Worm (Caenorhabditis elegans): ENCODE results near the gene srz-54.
"Not testable (repeated sequence)": the region's sequence is repeated elsewhere in the genome, so short reads cannot be mapped to it uniquely, and the experiment has no call there.

The srz-54 gene

ce11 chrV:16980368-16980767, at the start of gene srz-54:
Gene srz-54 (plus strand): TSS chrV:16980668.
- TF ChIP-seq dve-1 (tag; optimal IDR thresholded peaks at IDR 0.05) (no peak), dmd-4 (tag; optimal IDR thresholded peaks at IDR 0.05; ENCODE audit: borderline replicate concordance) (no peak), elt-2 (tag; optimal IDR thresholded peaks at IDR 0.05) (no peak), ceh-22 (tag; optimal IDR thresholded peaks at IDR 0.05) (no peak), Y22D7AL.16 (tag; optimal IDR thresholded peaks at IDR 0.05) (no peak), ets-4 (tag; optimal IDR thresholded peaks at IDR 0.05) (no peak), unc-55 (GFP tag; optimal IDR thresholded peaks at IDR 0.05) (no peak)

- TF ChIP-seq ceh-2, che-1, ceh-48 (tag; optimal IDR thresholded peaks at IDR 0.05): not testable (repeated sequence)
These were observed 41.7 kb upstream of the srz-54 start, which contains the start of gene fbxa-148 for ce11 chrV:16938731-16939130. Gene fbxa-148 (plus strand): TSS chrV:16939031.

- TF ChIP-seq unc-3 (GFP tag; conservative IDR thresholded peaks at IDR 0.05); unc-3 (tag; optimal IDR thresholded peaks at IDR 0.05); nfya-1 (tag; optimal IDR thresholded peaks at IDR 0.05); ceh-45 (GFP tag; IDR thresholded peaks at IDR 0.05): not testable (repeated sequence)
These were observed 32.5 kb upstream of the srz-54 start, which contains the start of gene fbxa-112 for ce11 chrV:16948011-16948410. Gene fbxa-112 (minus strand): TSS chrV:16948111.

- not testable (repeated sequence) for TF ChIP-seq lin-11, pax-1, hlh-6 (tag; optimal IDR thresholded peaks at IDR 0.05)
These were observed 30.9 kb upstream of the srz-54 start, which contains the start of gene fbxa-111 for ce11 chrV:16949609-16950008. Gene fbxa-111 (minus strand): TSS chrV:16949709.

- TF ChIP-seq fkh-6 (tag; optimal IDR thresholded peaks at IDR 0.05) (no peak), C08G9.2 (tag; optimal IDR thresholded peaks at IDR 0.05) (no peak), ceh-22 (tag; optimal IDR thresholded peaks at IDR 0.05) (no peak), mec-3 (tag; optimal IDR thresholded peaks at IDR 0.05; ENCODE audit: borderline replicate concordance) (no peak), elt-4 (tag; optimal IDR thresholded peaks at IDR 0.05) (no peak), ceh-19 (GFP tag; optimal IDR thresholded peaks at IDR 0.05) (no peak), ceh-14 (tag; optimal IDR thresholded peaks at IDR 0.05) (no peak), tbx-7 (tag; optimal IDR thresholded peaks at IDR 0.05) (no peak), ceh-34 (tag; optimal IDR thresholded peaks at IDR 0.05) (no peak), ceh-45 (GFP tag; IDR thresholded peaks at IDR 0.05) (no peak), ets-4 (tag; optimal IDR thresholded peaks at IDR 0.05) (no peak), fkh-10 (GFP tag; optimal IDR thresholded peaks at IDR 0.05) (no peak), nfya-1 (tag; optimal IDR thresholded peaks at IDR 0.05) (no peak), hlh-15 (tag; optimal IDR thresholded peaks at IDR 0.05) (no peak), hlh-6 (tag; optimal IDR thresholded peaks at IDR 0.05) (no peak)
These were observed 30.4 kb upstream of the srz-54 start for ce11 chrV:16950036-16950435.

ce11 chrV:16951504-16951903, 29.0 kb upstream of the srz-54 start, which contains the start of gene clec-238:
Gene clec-238 (plus strand): TSS chrV:16951804.
- no peak for TF ChIP-seq elt-2 (tag; optimal IDR thresholded peaks at IDR 0.05)
- no peak for TF ChIP-seq hlh-13 (GFP tag; optimal IDR thresholded peaks at IDR 0.05)
- no peak for TF ChIP-seq sox-4 (tag; optimal IDR thresholded peaks at IDR 0.05)
- no peak for TF ChIP-seq sdc-2 (tag; optimal IDR thresholded peaks at IDR 0.05)
- no peak for TF ChIP-seq eyg-1 (tag; optimal IDR thresholded peaks at IDR 0.05)
- no peak for TF ChIP-seq ceh-18 (tag; optimal IDR thresholded peaks at IDR 0.05)
- TF ChIP-seq ceh-45 (GFP tag; IDR thresholded peaks at IDR 0.05): no peak
- TF ChIP-seq unc-86 (tag; optimal IDR thresholded peaks at IDR 0.05): no peak
- TF ChIP-seq C08G9.2 (tag; optimal IDR thresholded peaks at IDR 0.05): no peak
- no peak for TF ChIP-seq odd-2 (tag; optimal IDR thresholded peaks at IDR 0.05)
- TF ChIP-seq nhr-11 (tag; optimal IDR thresholded peaks at IDR 0.05): no peak
- no peak for TF ChIP-seq npax-4 (tag; optimal IDR thresholded peaks at IDR 0.05)
- no peak for TF ChIP-seq ceh-48 (tag; optimal IDR thresholded peaks at IDR 0.05)

Measured in whole organism, late embryonic.